Worm (Caenorhabditis elegans) whole organism, L3 larva: ENCODE results near the gene ucp-4.
A peak's percentile ranks its signal among the peaks of the same experiment; 100 is the strongest.

Experiments used
- R02D3.7 ChIP-seq: fragments of 150-350 bp; optimal IDR thresholded peaks from 2 replicates; lab custom pipeline; 2014; ENCODE audit warnings: missing biosample characterization, missing genetic modification characterization
- aly-2 ChIP-seq: fragments of 150-350 bp; optimal IDR thresholded peaks from 2 replicates; lab custom pipeline; 2014; ENCODE audit warnings: missing biosample characterization, missing genetic modification characterization
- ama-1 ChIP-seq: fragments of 150-350 bp; optimal IDR thresholded peaks from 2 replicates; lab custom pipeline; 2018
- ceh-16 ChIP-seq: sonication (generic microtip); optimal IDR thresholded peaks from 2 replicates; lab custom pipeline; 2017; ENCODE audit warnings: missing biosample characterization, missing genetic modification characterization
- ceh-9 ChIP-seq: sonication (generic microtip); optimal IDR thresholded peaks from 2 replicates; lab custom pipeline; 2018; ENCODE audit warnings: missing biosample characterization, missing genetic modification characterization
- daf-12 ChIP-seq: fragments of 150-350 bp; optimal IDR thresholded peaks from 2 replicates; lab custom pipeline; 2014; ENCODE audit warnings: missing biosample characterization, missing genetic modification reagents, missing genetic modification characterization
- egl-27 ChIP-seq: sonication (generic microtip); optimal IDR thresholded peaks from 4 replicates; lab custom pipeline; 2017; ENCODE audit warnings: missing biosample characterization, missing genetic modification reagents, missing genetic modification characterization
- egl-5 ChIP-seq: fragments of 150-350 bp; optimal IDR thresholded peaks from 2 replicates; lab custom pipeline; 2017; ENCODE audit warnings: missing biosample characterization, missing genetic modification reagents, missing genetic modification characterization, inconsistent platforms
- elt-1 ChIP-seq: fragments of 150-350 bp; optimal IDR thresholded peaks from 2 replicates; lab custom pipeline; 2014; ENCODE audit warnings: missing biosample characterization, missing genetic modification characterization
- elt-3 ChIP-seq, 3 experiments: fragments of 150-350 bp in 1 of 3; sonication (generic microtip) in 2 of 3; optimal IDR thresholded peaks; 2 replicates in 2 of 3; 4 replicates in 1 of 3; lab custom pipeline; 2014 to 2017; ENCODE audit warnings: missing biosample characterization in 3 of 3, missing genetic modification characterization in 3 of 3
- fkh-10 ChIP-seq: sonication (generic microtip); optimal IDR thresholded peaks from 2 replicates; lab custom pipeline; 2017; ENCODE audit warnings: missing biosample characterization, missing genetic modification reagents, missing genetic modification characterization
- fkh-2 ChIP-seq: fragments of 150-350 bp; optimal IDR thresholded peaks from 2 replicates; lab custom pipeline; 2014; ENCODE audit warnings: missing biosample characterization, missing genetic modification reagents, missing genetic modification characterization
- fos-1 ChIP-seq: fragments of 150-350 bp; optimal IDR thresholded peaks from 2 replicates; lab custom pipeline; 2014; ENCODE audit warnings: missing biosample characterization, missing genetic modification characterization
- hmg-11 ChIP-seq: sonication (generic microtip); optimal IDR thresholded peaks from 2 replicates; lab custom pipeline; 2016; ENCODE audit warnings: missing genetic modification characterization, missing compliant biosample characterization
- jun-1 ChIP-seq: fragments of 150-350 bp; optimal IDR thresholded peaks from 2 replicates; lab custom pipeline; 2014; ENCODE audit warnings: missing biosample characterization, missing genetic modification reagents, missing genetic modification characterization
- lin-39 ChIP-seq: fragments of 150-350 bp; optimal IDR thresholded peaks from 2 replicates; lab custom pipeline; 2018; ENCODE audit warnings: missing biosample characterization, missing genetic modification reagents, missing genetic modification characterization
- mdl-1 ChIP-seq: fragments of 150-350 bp; optimal IDR thresholded peaks from 2 replicates; lab custom pipeline; 2014; ENCODE audit warnings: missing biosample characterization, missing genetic modification characterization
- mml-1 ChIP-seq: fragments of 150-350 bp; sonication (generic microtip); optimal IDR thresholded peaks from 3 replicates; lab custom pipeline; 2014; ENCODE audit warnings: missing biosample characterization, missing genetic modification characterization
- nhr-11 ChIP-seq: fragments of 150-350 bp; optimal IDR thresholded peaks from 2 replicates; lab custom pipeline; 2014; ENCODE audit warnings: missing biosample characterization, missing genetic modification characterization
- nhr-12 ChIP-seq: fragments of 150-350 bp; optimal IDR thresholded peaks from 2 replicates; lab custom pipeline; 2014; ENCODE audit warnings: missing biosample characterization, missing genetic modification characterization
- nhr-23 ChIP-seq: fragments of 150-350 bp; optimal IDR thresholded peaks from 2 replicates; lab custom pipeline; 2014; ENCODE audit warnings: missing biosample characterization, missing genetic modification reagents, missing genetic modification characterization
- nhr-237 ChIP-seq: fragments of 150-350 bp; optimal IDR thresholded peaks from 2 replicates; lab custom pipeline; 2014; ENCODE audit warnings: missing biosample characterization, missing genetic modification characterization
- nhr-25 ChIP-seq: sonication (generic microtip); optimal IDR thresholded peaks from 2 replicates; lab custom pipeline; 2017; ENCODE audit warnings: missing biosample characterization, missing genetic modification characterization
- nhr-28 ChIP-seq: fragments of 150-350 bp; optimal IDR thresholded peaks from 2 replicates; lab custom pipeline; 2014; ENCODE audit warnings: missing biosample characterization, missing genetic modification characterization
- nhr-43 ChIP-seq: sonication (generic microtip); optimal IDR thresholded peaks from 2 replicates; lab custom pipeline; 2016; ENCODE audit warnings: mild to moderate bottlenecking, missing genetic modification characterization, missing compliant biosample characterization; ENCODE audit not compliant: poor library complexity, severe bottlenecking
- nhr-67 ChIP-seq: fragments of 150-350 bp; optimal IDR thresholded peaks from 2 replicates; lab custom pipeline; 2014; ENCODE audit warnings: missing biosample characterization, missing genetic modification characterization
- nhr-76 ChIP-seq: fragments of 150-350 bp; sonication (generic microtip); optimal IDR thresholded peaks from 5 replicates; lab custom pipeline; 2014; ENCODE audit warnings: missing biosample characterization, missing genetic modification characterization
- pha-4 ChIP-seq: fragments of 150-350 bp; optimal IDR thresholded peaks from 2 replicates; lab custom pipeline; 2014; ENCODE audit warnings: missing biosample characterization, missing genetic modification reagents, missing genetic modification characterization
- pqm-1 ChIP-seq: fragments of 150-350 bp; optimal IDR thresholded peaks from 2 replicates; lab custom pipeline; 2017; ENCODE audit warnings: missing biosample characterization, missing genetic modification characterization, inconsistent platforms
- sea-2 ChIP-seq: fragments of 150-350 bp; sonication (generic microtip); optimal IDR thresholded peaks from 4 replicates; lab custom pipeline; 2014; ENCODE audit warnings: missing biosample characterization, missing genetic modification reagents, missing genetic modification characterization
- skn-1 ChIP-seq: fragments of 150-350 bp; optimal IDR thresholded peaks from 2 replicates; lab custom pipeline; 2014; ENCODE audit warnings: missing biosample characterization, missing genetic modification characterization
- snpc-4 ChIP-seq: fragments of 150-350 bp; optimal IDR thresholded peaks from 2 replicates; lab custom pipeline; 2014; ENCODE audit warnings: missing biosample characterization, missing genetic modification characterization
- unc-39 ChIP-seq: sonication (generic microtip); optimal IDR thresholded peaks from 4 replicates; lab custom pipeline; 2017; ENCODE audit warnings: missing biosample characterization, missing genetic modification characterization
- unc-62 ChIP-seq: fragments of 150-350 bp; sonication (generic microtip); optimal IDR thresholded peaks from 4 replicates; lab custom pipeline; 2014; ENCODE audit warnings: missing biosample characterization, missing genetic modification reagents, missing genetic modification characterization
- zag-1 ChIP-seq: fragments of 150-350 bp; optimal IDR thresholded peaks from 2 replicates; lab custom pipeline; 2014; ENCODE audit warnings: missing biosample characterization, missing genetic modification characterization
- ztf-11 ChIP-seq: fragments of 150-350 bp; optimal IDR thresholded peaks from 2 replicates; lab custom pipeline; 2014; ENCODE audit warnings: missing biosample characterization, missing genetic modification characterization
- ztf-4 ChIP-seq: fragments of 150-350 bp; optimal IDR thresholded peaks from 2 replicates; lab custom pipeline; 2014; ENCODE audit warnings: missing biosample characterization, missing genetic modification characterization

The ucp-4 gene

ce11 chrV:9297332-9297731 lies 36.8 kb upstream of the ucp-4 start, which contains the start of gene F44A2.5:
F44A2.5 (plus strand) TSS chrV:9297632.
- TF ChIP-seq pha-4 (tag; lab: Kevin White, UChicago) (peak; percentile 23), nhr-23 (tag; lab: Kevin White, UChicago) (no peak)

ce11 chrV:9303026-9303425 lies 31.1 kb upstream of the ucp-4 start, which contains the start of gene nhr-39:
nhr-39 (plus strand) TSS chrV:9303326.
- TF ChIP-seq sea-2 (GFP tag; lab: Kevin White, UChicago) (no peak), aly-2 (no peak), skn-1 (tag; lab: Kevin White, UChicago) (no peak), nhr-237 (no peak), ama-1 (lab: Kevin White, UChicago) (no peak), egl-27 (no peak), R02D3.7 (no peak), pqm-1 (tag; lab: Kevin White, UChicago) (no peak), nhr-11 (tag; lab: Kevin White, UChicago) (no peak), unc-39 (tag; lab: Kevin White, UChicago) (no peak), daf-12 (no peak), fkh-2 (tag; lab: Kevin White, UChicago) (no peak), nhr-43 (tag; lab: Kevin White, UChicago) (no peak), nhr-28 (tag; lab: Kevin White, UChicago) (no peak), elt-1 (tag; lab: Kevin White, UChicago) (no peak), elt-3 (tag; optimal IDR thresholded peaks at IDR 0.05; lab: Kevin White, UChicago) (no peak), nhr-67 (no peak), hmg-11 (no peak), lin-39 (tag; lab: Kevin White, UChicago) (no peak)
- TF ChIP-seq, all 47 proteins: peak for 0

ce11 chrV:9305116-9305515 lies 29.0 kb upstream of the ucp-4 start, which contains the start of gene F44A2.3:
F44A2.3 (plus strand) TSS chrV:9305416.
- TF ChIP-seq fkh-10 (GFP tag; lab: Kevin White, UChicago) (no peak), elt-3 (tag; optimal IDR thresholded peaks at IDR 0.05; lab: Kevin White, UChicago) (no peak), R02D3.7 (no peak), daf-12 (no peak), ceh-16 (tag; lab: Kevin White, UChicago) (no peak), nhr-67 (no peak), egl-5 (tag; lab: Kevin White, UChicago) (no peak), lin-39 (tag; lab: Kevin White, UChicago) (no peak), nhr-76 (tag; lab: Kevin White, UChicago) (no peak), nhr-12 (tag; lab: Kevin White, UChicago) (no peak), unc-39 (tag; lab: Kevin White, UChicago) (no peak), skn-1 (tag; lab: Kevin White, UChicago) (no peak), unc-62 (GFP tag; lab: Kevin White, UChicago) (no peak), pqm-1 (tag; lab: Kevin White, UChicago) (no peak), hmg-11 (no peak), jun-1 (no peak), egl-27 (no peak), nhr-25 (tag; lab: Kevin White, UChicago) (no peak)

- peak; percentile 79 for TF ChIP-seq fkh-10 (GFP tag; lab: Kevin White, UChicago)
- TF ChIP-seq fkh-2 (tag; lab: Kevin White, UChicago): no peak
Observed at ce11 chrV:9312377-9312776, 21.7 kb upstream of the ucp-4 start.

ce11 chrV:9314408-9314807 lies 19.7 kb upstream of the ucp-4 start:
- TF ChIP-seq zag-1 (tag; lab: Kevin White, UChicago) (no peak), lin-39 (tag; lab: Kevin White, UChicago) (no peak), mdl-1 (no peak), ceh-9 (tag; lab: Kevin White, UChicago) (no peak), ztf-11 (no peak), nhr-25 (tag; lab: Kevin White, UChicago) (no peak), egl-27 (no peak), nhr-43 (tag; lab: Kevin White, UChicago) (no peak), fos-1 (tag; lab: Kevin White, UChicago) (no peak), mml-1 (no peak), pha-4 (tag; lab: Kevin White, UChicago) (no peak), ztf-4 (tag; lab: Kevin White, UChicago) (no peak), elt-1 (tag; lab: Kevin White, UChicago) (no peak), nhr-12 (tag; lab: Kevin White, UChicago) (no peak), fkh-10 (GFP tag; lab: Kevin White, UChicago) (no peak), snpc-4 (no peak), elt-3 (tag; optimal IDR thresholded peaks at IDR 0.05; lab: Kevin White, UChicago) (no peak)
- TF ChIP-seq, all 47 proteins: peak for 0
